Fruit fly (Drosophila melanogaster): ENCODE measurements around the gene Nt5a.

Gene Nt5a

DNA sequence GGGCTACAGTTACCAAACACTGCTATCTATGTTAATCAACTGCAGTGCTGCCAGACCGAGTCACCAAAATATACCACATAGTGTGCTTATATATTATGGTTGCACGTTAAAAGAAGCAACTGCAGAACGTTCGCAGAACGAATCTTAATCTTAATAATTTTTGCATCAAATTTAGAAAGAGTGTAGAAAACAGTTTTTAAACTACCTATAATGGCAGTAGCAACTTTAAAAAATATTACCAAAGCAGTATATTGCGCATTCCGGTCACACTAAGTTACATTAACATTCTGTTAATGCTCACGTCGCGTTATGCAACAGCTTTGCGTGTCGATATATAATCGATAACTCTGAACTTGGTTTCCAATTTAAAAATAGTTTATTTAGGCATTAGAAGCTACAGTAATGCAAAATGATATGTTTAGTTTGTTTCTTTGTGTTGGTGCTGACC is 34.9 kb upstream of the Nt5a start, which contains the start of gene indra (continued):
- TF ChIP-seq h (GFP tag; optimal IDR thresholded peaks at IDR 0.05), result peak; percentile 72
- peak; percentile 63 for TF ChIP-seq rgr (GFP tag; optimal IDR thresholded peaks at IDR 0.05)
- TF ChIP-seq HLH106 (tag; optimal IDR thresholded peaks at IDR 0.05), result peak; percentile 69
- TF ChIP-seq Mio (GFP tag; optimal IDR thresholded peaks at IDR 0.05), result peak; percentile 10
- TF ChIP-seq jim (GFP tag; optimal IDR thresholded peaks at IDR 0.05), result no peak
- no peak for TF ChIP-seq N (GFP tag; optimal IDR thresholded peaks at IDR 0.05)
- no peak for TF ChIP-seq tai (GFP tag; optimal IDR thresholded peaks at IDR 0.05)
- no peak for TF ChIP-seq dsf (GFP tag; optimal IDR thresholded peaks at IDR 0.05; ENCODE audit: borderline replicate concordance)

DNA sequence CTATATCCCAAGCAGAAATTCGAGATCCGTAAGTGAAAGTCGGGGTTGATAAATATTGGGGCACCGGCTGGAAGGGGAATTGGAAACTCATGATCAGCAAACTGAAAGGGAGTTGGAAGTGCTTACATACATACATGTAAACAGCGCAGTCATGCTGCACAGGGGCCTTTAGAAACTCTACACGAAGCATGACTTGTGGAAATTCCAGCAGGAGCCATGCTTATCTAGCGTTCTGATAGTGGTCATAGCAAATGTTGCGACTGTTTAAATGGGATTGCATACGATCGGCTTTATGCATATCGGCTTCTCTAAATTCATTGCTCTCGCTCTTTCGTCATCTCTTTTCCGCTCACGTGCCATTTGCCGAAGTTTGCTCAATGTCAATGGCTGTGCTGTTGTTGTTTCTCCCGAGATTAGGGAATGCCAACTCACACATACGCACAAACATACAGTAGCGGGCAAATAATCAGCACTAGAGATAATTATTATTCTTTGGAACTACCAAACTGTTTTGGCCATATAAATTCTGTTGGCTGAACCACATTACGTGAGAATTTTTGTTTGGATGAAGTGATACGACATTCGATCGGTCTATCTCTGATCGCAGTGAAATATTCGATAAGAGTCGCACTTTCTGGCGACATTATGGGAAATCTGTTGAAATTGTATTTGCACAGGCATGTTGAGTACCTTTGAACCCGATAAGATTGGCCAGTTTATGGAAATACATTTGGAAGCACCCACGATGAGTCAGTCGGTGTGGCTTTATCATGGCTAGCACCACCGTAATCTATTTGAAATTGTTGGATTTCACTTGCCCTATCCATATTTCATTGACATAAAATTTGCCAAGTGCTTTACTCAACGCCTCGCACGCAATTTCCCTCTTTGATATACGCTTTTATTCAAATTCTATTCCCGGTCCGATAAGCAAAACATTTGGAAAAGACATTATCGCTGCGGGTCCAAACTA is 29.1 kb upstream of the Nt5a start:
- TF ChIP-seq Hr78 (GFP tag; optimal IDR thresholded peaks at IDR 0.05) (no peak), Hnf4 (GFP tag; optimal IDR thresholded peaks at IDR 0.05) (peak; percentile 70), OdsH (GFP tag; optimal IDR thresholded peaks at IDR 0.05) (peak; percentile 74), Hr83 (GFP tag; optimal IDR thresholded peaks at IDR 0.05; ENCODE audit: poor library complexity, severe bottlenecking) (no peak), CG9705 (GFP tag; optimal IDR thresholded peaks at IDR 0.05) (no peak), dl (GFP tag; optimal IDR thresholded peaks at IDR 0.05; ENCODE audit: insufficient read depth in 1 of 2, partially characterized antibody in 2 of 2) (peak in 1 of 2 experiments; percentile 20), brk (GFP tag; optimal IDR thresholded peaks at IDR 0.05) (no peak), jim (GFP tag; optimal IDR thresholded peaks at IDR 0.05) (no peak), dmrt93B (GFP tag; optimal IDR thresholded peaks at IDR 0.05) (no peak), N (GFP tag; optimal IDR thresholded peaks at IDR 0.05) (no peak), Rel (GFP tag; optimal IDR thresholded peaks at IDR 0.05) (peak; percentile 17), Rel (tag; optimal IDR thresholded peaks at IDR 0.05) (peak; percentile 36), fru (GFP tag; optimal IDR thresholded peaks at IDR 0.05) (peak; percentile 68), HLH106 (tag; optimal IDR thresholded peaks at IDR 0.05) (peak; percentile 26), sv (GFP tag; optimal IDR thresholded peaks at IDR 0.05) (no peak), Dif (GFP tag; optimal IDR thresholded peaks at IDR 0.05; ENCODE audit: partially characterized antibody) (peak; percentile 3), CrebA (GFP tag; optimal IDR thresholded peaks at IDR 0.05; ENCODE audit: borderline replicate concordance) (no peak), Mio (GFP tag; optimal IDR thresholded peaks at IDR 0.05) (no peak), woc (GFP tag; optimal IDR thresholded peaks at IDR 0.05) (peak; percentile 10), sage (GFP tag; optimal IDR thresholded peaks at IDR 0.05) (no peak), CG32264 (GFP tag; optimal IDR thresholded peaks at IDR 0.05) (no peak), Vsx2 (GFP tag; optimal IDR thresholded peaks at IDR 0.05; ENCODE audit: partially characterized antibody) (no peak), Sp1 (GFP tag; optimal IDR thresholded peaks at IDR 0.05) (peak; percentile 4), dsf (GFP tag; optimal IDR thresholded peaks at IDR 0.05; ENCODE audit: borderline replicate concordance) (no peak), Dfd (GFP tag; optimal IDR thresholded peaks at IDR 0.05) (no peak), Abd-B (GFP tag; optimal IDR thresholded peaks at IDR 0.05) (no peak), br (GFP tag; optimal IDR thresholded peaks at IDR 0.05) (peak; percentile 67), usp (GFP tag; optimal IDR thresholded peaks at IDR 0.05) (no peak), lola (GFP tag; optimal IDR thresholded peaks at IDR 0.05) (no peak), h (GFP tag; optimal IDR thresholded peaks at IDR 0.05) (peak; percentile 86), tai (GFP tag; optimal IDR thresholded peaks at IDR 0.05) (no peak), GATAd (GFP tag; optimal IDR thresholded peaks at IDR 0.05) (no peak), psq (GFP tag; optimal IDR thresholded peaks at IDR 0.05) (peak; percentile 35), ey (GFP tag; optimal IDR thresholded peaks at IDR 0.05) (peak; percentile 62), Myc (optimal IDR thresholded peaks at IDR 0.05) (no peak), foxo (GFP tag; optimal IDR thresholded peaks at IDR 0.05) (peak in 1 of 2 experiments; percentile 61), rgr (GFP tag; optimal IDR thresholded peaks at IDR 0.05) (peak; percentile 75), Jra (GFP tag; optimal IDR thresholded peaks at IDR 0.05) (peak; percentile 27), pan (optimal IDR thresholded peaks at IDR 0.05) (no peak)
